Worm (Caenorhabditis elegans) whole organism, mixed stage, embryonic: ENCODE results near the gene C08F8.3.

Experiments used
- ces-1 ChIP-seq: fragments of 150-350 bp; optimal IDR thresholded peaks from 2 replicates; lab custom pipeline; 2014; ENCODE audit warnings: missing biosample characterization, missing genetic modification reagents, missing genetic modification characterization
- elt-3 ChIP-seq: fragments of 150-350 bp; optimal IDR thresholded peaks from 2 replicates; lab custom pipeline; 2014; ENCODE audit warnings: missing biosample characterization, missing genetic modification characterization
- nhr-237 ChIP-seq: fragments of 150-350 bp; optimal IDR thresholded peaks from 2 replicates; lab custom pipeline; 2014; ENCODE audit warnings: missing biosample characterization, missing genetic modification characterization
- pha-4 ChIP-seq: fragments of 150-350 bp; optimal IDR thresholded peaks from 2 replicates; lab custom pipeline; 2018; ENCODE audit warnings: missing biosample characterization, missing genetic modification reagents, missing genetic modification characterization
- snpc-4 ChIP-seq: fragments of 150-350 bp; optimal IDR thresholded peaks from 2 replicates; lab custom pipeline; 2014; ENCODE audit warnings: missing biosample characterization, missing genetic modification characterization
- unc-120 ChIP-seq: sonication (generic microtip); optimal IDR thresholded peaks from 2 replicates; lab custom pipeline; 2017; ENCODE audit warnings: missing genetic modification characterization, missing compliant biosample characterization; ENCODE audit not compliant: poor library complexity, severe bottlenecking

- TF ChIP-seq snpc-4 = no peak
- no peak for TF ChIP-seq unc-120 (tag; lab: Kevin White, UChicago)
- TF ChIP-seq elt-3 = no peak
- no peak for TF ChIP-seq nhr-237 (tag; lab: Kevin White, UChicago)
- TF ChIP-seq pha-4 (tag; lab: Kevin White, UChicago) = no peak
- no peak for TF ChIP-seq ces-1
These were observed 42.2 kb upstream of the C08F8.3 start, which contains the start of gene clc-9 for ce11 chrIV:11112641-11113040.
